Fruit fly (Drosophila melanogaster) S2 (cell line): Measurements from ENCODE around the gene br.

Experiments used
- CG8478 ChIP-seq: fragments of >200 bp; optimal IDR thresholded peaks from 2 replicates; lab custom pipeline; 2018
- CTCF ChIP-seq, 2 experiments: fragments of >200 bp; optimal IDR thresholded peaks; 2 replicates each; lab custom pipeline; 2018

br gene

DNA sequence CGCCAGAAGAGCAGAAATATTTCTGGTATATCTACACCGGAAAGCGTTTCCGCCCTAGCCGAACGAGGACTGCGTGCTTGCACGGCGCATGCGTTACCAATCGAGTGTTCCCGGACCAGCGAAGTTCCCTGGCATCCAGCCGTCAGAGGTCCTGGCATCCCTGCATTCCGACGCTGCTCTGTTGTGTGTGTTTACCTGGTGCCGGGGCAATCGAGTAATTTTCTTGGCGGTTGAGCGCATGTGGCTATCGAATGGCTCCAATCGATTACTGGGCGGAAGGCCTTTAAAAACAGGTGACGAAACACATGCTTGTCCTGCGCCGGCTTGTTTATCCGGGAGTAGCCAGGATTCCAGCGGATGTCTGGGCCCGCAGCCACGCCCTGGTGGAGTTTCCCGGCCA, 117.6 kb downstream of the br start, which contains the start of gene CG32809:
Gene CG32809 (minus strand): TSS at position 216 of the 400 bp plus-strand sequence.
- TF ChIP-seq CTCF (optimal IDR thresholded peaks at IDR 0.05; lab: Kevin White, UChicago) (no peak), CG8478 (lab: Kevin White, UChicago) (no peak)

- no peak for TF ChIP-seq CG8478 (lab: Kevin White, UChicago)
- TF ChIP-seq CTCF (optimal IDR thresholded peaks at IDR 0.05; lab: Kevin White, UChicago) = peak in 1 of 2 experiments; percentile 2
Measured at dm6 chrX:1695529-1696410, 120.8 kb downstream of the br start, which contains the start of gene a6. Gene a6, minus strand, starts transcription at chrX:1695889.

DNA sequence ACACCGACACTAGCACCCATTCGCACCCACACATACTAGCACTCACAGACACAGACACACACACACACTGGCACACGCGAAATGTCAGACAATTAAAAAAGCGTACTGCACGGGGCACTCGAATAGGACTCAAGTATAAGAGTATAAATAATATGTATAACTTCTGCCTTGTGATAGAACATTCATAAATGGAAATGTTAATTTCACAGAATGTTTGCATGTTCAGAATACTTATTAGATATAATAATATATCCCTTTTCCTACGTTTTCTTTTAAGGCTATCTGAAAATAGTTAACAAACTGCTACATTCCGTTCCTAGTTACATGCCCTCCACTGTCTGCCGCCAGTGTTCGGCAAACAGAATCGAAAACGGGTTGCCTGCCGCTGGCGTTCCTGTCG, 131.0 kb downstream of the br start:
- TF ChIP-seq CTCF (optimal IDR thresholded peaks at IDR 0.05; lab: Kevin White, UChicago) (no peak), CG8478 (lab: Kevin White, UChicago) (no peak)

DNA sequence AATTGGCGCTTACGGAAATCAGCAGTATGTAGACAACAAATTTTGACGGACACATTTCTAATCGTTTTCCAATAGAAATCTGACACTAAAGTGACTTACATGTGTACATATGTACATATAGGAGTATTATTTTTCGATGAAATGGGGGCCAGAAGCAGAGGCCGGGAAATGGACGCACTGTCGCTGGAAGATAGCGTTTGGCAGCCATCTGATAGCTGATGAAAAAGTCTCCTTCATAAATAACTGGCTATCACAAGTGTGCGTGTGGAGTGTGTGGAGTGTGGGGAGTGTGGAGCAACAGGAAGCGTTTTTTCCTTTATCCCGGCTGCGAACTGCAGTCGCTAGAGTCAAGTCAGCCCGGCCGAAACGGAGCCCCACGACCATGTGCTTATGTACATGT, 135.2 kb downstream of the br start, which contains the start of gene CG3795:
Gene CG3795 (minus strand): TSS at position 101 of the 400 bp plus-strand sequence.
- TF ChIP-seq CTCF (optimal IDR thresholded peaks at IDR 0.05; lab: Kevin White, UChicago) (no peak), CG8478 (lab: Kevin White, UChicago) (no peak)
